Fruit fly (Drosophila melanogaster) whole organism, prepupa: ENCODE data around the gene Tre1.

Experiments used
- CG11294 ChIP-seq: fragments of 200-800 bp; sonication (Bioruptor generic); IDR thresholded peaks from 2 replicates; pipeline ENCODE4 v1.3.6; 2022; ENCODE audit warnings: missing biosample characterization, missing genetic modification characterization
- CG11762 ChIP-seq: fragments of 200-800 bp; sonication (Bioruptor generic); optimal IDR thresholded peaks from 3 replicates; lab custom pipeline; 2016; ENCODE audit warnings: missing biosample characterization, missing genetic modification characterization; ENCODE audit not compliant: insufficient read depth
- CG15336 ChIP-seq: fragments of 200-800 bp; sonication (Bioruptor generic); IDR thresholded peaks from 2 replicates; pipeline ENCODE4 v1.3.6; 2022; ENCODE audit warnings: missing biosample characterization, missing genetic modification characterization
- CG1621 ChIP-seq: fragments of 200-800 bp; sonication (Bioruptor generic); optimal IDR thresholded peaks from 3 replicates; lab custom pipeline; 2018; ENCODE audit warnings: missing biosample characterization, mild to moderate bottlenecking, missing genetic modification characterization
- CG16779 ChIP-seq: fragments of 200-800 bp; sonication (Bioruptor generic); optimal IDR thresholded peaks from 3 replicates; lab custom pipeline; 2017; ENCODE audit warnings: missing biosample characterization, mild to moderate bottlenecking, missing genetic modification characterization
- CG31627 ChIP-seq: fragments of 200-800 bp; sonication (Bioruptor generic); optimal IDR thresholded peaks from 3 replicates; lab custom pipeline; 2016; ENCODE audit warnings: missing biosample characterization, missing genetic modification characterization
- CG34406 ChIP-seq: fragments of 200-800 bp; sonication (Bioruptor generic); optimal IDR thresholded peaks from 3 replicates; lab custom pipeline; 2016; ENCODE audit warnings: missing biosample characterization, missing genetic modification characterization
- CG3919 ChIP-seq: fragments of 200-800 bp; sonication (Bioruptor generic); optimal IDR thresholded peaks from 3 replicates; lab custom pipeline; 2016; ENCODE audit warnings: missing biosample characterization, missing genetic modification characterization
- CG6163 ChIP-seq: fragments of 200-800 bp; sonication (Bioruptor generic); IDR thresholded peaks from 3 replicates; pipeline ENCODE4 v1.3.6; 2022; ENCODE audit warnings: missing biosample characterization, missing genetic modification characterization
- CG6792 ChIP-seq: fragments of 200-800 bp; sonication (Bioruptor generic); optimal IDR thresholded peaks from 3 replicates; lab custom pipeline; 2016; ENCODE audit warnings: missing biosample characterization, missing genetic modification characterization
- CG6808 ChIP-seq: fragments of 200-800 bp; sonication (Bioruptor generic); optimal IDR thresholded peaks from 3 replicates; lab custom pipeline; 2017; ENCODE audit warnings: missing biosample characterization, missing genetic modification characterization, mild to moderate bottlenecking, moderate library complexity, missing genetic modification reagents
- CG8119 ChIP-seq: fragments of 200-800 bp; sonication (Bioruptor generic); IDR thresholded peaks from 3 replicates; pipeline ENCODE4 v1.3.6; 2022; ENCODE audit warnings: missing biosample characterization, missing genetic modification characterization
- CG8319 ChIP-seq: fragments of 200-800 bp; sonication (Bioruptor generic); optimal IDR thresholded peaks from 3 replicates; lab custom pipeline; 2016; ENCODE audit warnings: missing biosample characterization, missing genetic modification characterization
- CG8632 ChIP-seq: fragments of 200-800 bp; sonication (Bioruptor generic); optimal IDR thresholded peaks from 3 replicates; lab custom pipeline; 2016; ENCODE audit warnings: missing biosample characterization, missing genetic modification characterization
- CG9139 ChIP-seq: fragments of 200-800 bp; sonication (Bioruptor generic); optimal IDR thresholded peaks from 3 replicates; lab custom pipeline; 2017; ENCODE audit warnings: missing biosample characterization, mild to moderate bottlenecking, missing genetic modification characterization
- Eip78C ChIP-seq: fragments of 200-800 bp; sonication (Bioruptor generic); peaks from one replicate; lab custom pipeline; 2016; ENCODE audit warnings: missing biosample characterization, missing genetic modification characterization
- Ets21C ChIP-seq: fragments of 200-800 bp; sonication (Bioruptor generic); optimal IDR thresholded peaks from 3 replicates; lab custom pipeline; 2016; ENCODE audit warnings: missing biosample characterization, missing genetic modification characterization
- Hr39 ChIP-seq: fragments of 200-800 bp; sonication (Bioruptor generic); optimal IDR thresholded peaks from 2 replicates; lab custom pipeline; 2016; ENCODE audit warnings: missing biosample characterization, missing genetic modification characterization
- Lpt ChIP-seq: fragments of 200-800 bp; sonication (Bioruptor generic); optimal IDR thresholded peaks from 3 replicates; lab custom pipeline; 2016; ENCODE audit warnings: missing biosample characterization, missing genetic modification characterization
- Met ChIP-seq: fragments of 200-800 bp; sonication (Bioruptor generic); optimal IDR thresholded peaks from 3 replicates; lab custom pipeline; 2016; ENCODE audit warnings: missing biosample characterization, missing genetic modification characterization
- OdsH ChIP-seq: fragments of 200-800 bp; sonication (Bioruptor generic); optimal IDR thresholded peaks from 3 replicates; lab custom pipeline; 2016; ENCODE audit warnings: missing biosample characterization, missing genetic modification characterization
- Smox ChIP-seq: fragments of 200-800 bp; sonication (Bioruptor generic); optimal IDR thresholded peaks from 3 replicates; lab custom pipeline; 2016; ENCODE audit warnings: missing biosample characterization, missing genetic modification characterization
- achi ChIP-seq: fragments of 200-800 bp; sonication (Bioruptor generic); optimal IDR thresholded peaks from 3 replicates; lab custom pipeline; 2016; ENCODE audit warnings: missing biosample characterization, missing genetic modification characterization
- acj6 ChIP-seq: fragments of 200-800 bp; sonication (Bioruptor generic); optimal IDR thresholded peaks from 3 replicates; lab custom pipeline; 2016; ENCODE audit warnings: missing biosample characterization, missing genetic modification characterization
- cyc ChIP-seq: fragments of 200-800 bp; sonication (Bioruptor generic); optimal IDR thresholded peaks from 3 replicates; lab custom pipeline; 2016; ENCODE audit warnings: missing biosample characterization, missing genetic modification characterization
- dsx ChIP-seq: fragments of 200-800 bp; optimal IDR thresholded peaks from 3 replicates; lab custom pipeline; 2019; ENCODE audit warnings: missing biosample characterization, mild to moderate bottlenecking, missing genetic modification characterization, moderate library complexity; ENCODE audit not compliant: poor library complexity, severe bottlenecking
- eg ChIP-seq: fragments of 200-800 bp; sonication (Bioruptor generic); IDR thresholded peaks from 3 replicates; pipeline ENCODE4 v1.3.6; 2022; ENCODE audit warnings: missing biosample characterization, missing genetic modification characterization
- esn ChIP-seq: fragments of 200-800 bp; sonication (Bioruptor generic); optimal IDR thresholded peaks from 2 replicates; lab custom pipeline; 2016; ENCODE audit warnings: missing biosample characterization, mild to moderate bottlenecking, missing genetic modification characterization, moderate library complexity
- fd59A ChIP-seq: fragments of 200-800 bp; sonication (Bioruptor generic); optimal IDR thresholded peaks from 2 replicates; lab custom pipeline; 2017; ENCODE audit warnings: missing biosample characterization, mild to moderate bottlenecking, missing genetic modification characterization, missing genetic modification reagents
- fd85E ChIP-seq: fragments of 200-800 bp; sonication (Bioruptor generic); optimal IDR thresholded peaks from 3 replicates; lab custom pipeline; 2016; ENCODE audit warnings: missing biosample characterization, missing genetic modification characterization
- fkh ChIP-seq: fragments of 200-800 bp; sonication (Bioruptor generic); optimal IDR thresholded peaks from 3 replicates; lab custom pipeline; 2017; ENCODE audit warnings: missing biosample characterization, mild to moderate bottlenecking, missing genetic modification characterization, moderate library complexity
- lz ChIP-seq: fragments of 200-800 bp; sonication (Bioruptor generic); optimal IDR thresholded peaks from 3 replicates; lab custom pipeline; 2016; ENCODE audit warnings: missing biosample characterization, missing genetic modification characterization
- net ChIP-seq: fragments of 200-800 bp; sonication (Bioruptor generic); optimal IDR thresholded peaks from 3 replicates; lab custom pipeline; 2016; ENCODE audit warnings: missing biosample characterization, missing genetic modification characterization
- pdm3 ChIP-seq: fragments of 200-800 bp; sonication (Bioruptor generic); optimal IDR thresholded peaks from 3 replicates; lab custom pipeline; 2016; ENCODE audit warnings: missing biosample characterization, missing genetic modification characterization
- salr ChIP-seq, 2 experiments: fragments of 200-800 bp; sonication (Bioruptor generic); optimal IDR thresholded peaks; 3 replicates each; lab custom pipeline; 2016 to 2018; ENCODE audit warnings: missing biosample characterization in 2 of 2, missing genetic modification characterization in 2 of 2, mild to moderate bottlenecking in 1 of 2
- spab ChIP-seq: fragments of 200-800 bp; sonication (Bioruptor generic); optimal IDR thresholded peaks from 2 replicates; lab custom pipeline; 2017; ENCODE audit warnings: missing biosample characterization, mild to moderate bottlenecking, missing genetic modification characterization, missing genetic modification reagents
- svp ChIP-seq: fragments of 200-800 bp; sonication (Bioruptor generic); peaks from one replicate; lab custom pipeline; 2016; ENCODE audit warnings: missing biosample characterization, missing genetic modification characterization
- topi ChIP-seq: fragments of 200-800 bp; sonication (Bioruptor generic); optimal IDR thresholded peaks from 3 replicates; lab custom pipeline; 2016; ENCODE audit warnings: missing biosample characterization, missing genetic modification characterization
- vri ChIP-seq: fragments of 200-800 bp; sonication (Bioruptor generic); optimal IDR thresholded peaks from 3 replicates; lab custom pipeline; 2016; ENCODE audit warnings: missing biosample characterization, mild to moderate bottlenecking, missing genetic modification characterization

The Tre1 gene

DNA sequence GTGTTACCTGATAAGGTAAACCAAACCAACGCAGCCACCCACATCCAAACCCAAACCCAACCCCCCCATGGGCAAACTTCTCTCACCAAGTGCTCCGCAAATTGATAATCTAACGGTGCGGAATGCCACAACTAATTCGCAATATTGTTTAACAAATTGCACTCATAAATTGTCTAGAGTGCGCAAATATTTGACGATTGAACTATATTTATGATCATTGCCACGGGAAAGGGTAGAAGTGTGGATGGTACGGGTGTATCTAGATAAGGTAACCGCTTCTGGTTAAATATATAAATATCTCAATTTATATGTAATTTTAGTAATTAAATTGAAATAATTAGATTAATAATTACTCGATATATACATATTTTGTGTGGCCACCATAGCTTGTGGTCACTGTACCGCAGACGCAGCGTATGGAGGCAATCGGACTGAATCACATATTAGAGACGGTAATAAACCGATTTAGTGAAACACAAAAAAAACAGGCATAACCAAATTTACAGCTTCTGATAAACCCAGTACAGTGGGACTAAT, 38.8 kb upstream of the Tre1 start (continued):
- peak; percentile 67 for TF ChIP-seq CG15336 (GFP tag; lab: Robert Waterston, UW)
- peak; percentile 55; the same call in 2 of the 3 replicates for TF ChIP-seq CG6163 (GFP tag; lab: Robert Waterston, UW)
- peak; percentile 32 for TF ChIP-seq OdsH
- TF ChIP-seq Lpt (GFP tag; lab: Kevin White, UChicago), result no peak
- TF ChIP-seq CG3919 (GFP tag; lab: Kevin White, UChicago), result peak; percentile 18
- TF ChIP-seq CG34406 (GFP tag; lab: Kevin White, UChicago), result peak; percentile 28
- peak; percentile 16 for TF ChIP-seq achi (GFP tag; lab: Kevin White, UChicago)
- TF ChIP-seq CG8632, result no peak
- peak; percentile 42; the same call in 1 of the 2 replicates for TF ChIP-seq CG11294 (GFP tag; lab: Robert Waterston, UW)
- no peak for TF ChIP-seq cyc
- no peak for TF ChIP-seq fkh (GFP tag; lab: Kevin White, UChicago)
- no peak for TF ChIP-seq spab (GFP tag; lab: Kevin White, UChicago)
- TF ChIP-seq topi (GFP tag; lab: Kevin White, UChicago), result peak; percentile 15
- no peak for TF ChIP-seq net (GFP tag; lab: Kevin White, UChicago)
- TF ChIP-seq Ets21C (GFP tag; lab: Kevin White, UChicago), result no peak
- TF ChIP-seq Eip78C (GFP tag; lab: Kevin White, UChicago), result peak; percentile 76
- peak in 1 of 2 experiments; percentile 14 for TF ChIP-seq salr (GFP tag; optimal IDR thresholded peaks at IDR 0.05; lab: Kevin White, UChicago)

DNA sequence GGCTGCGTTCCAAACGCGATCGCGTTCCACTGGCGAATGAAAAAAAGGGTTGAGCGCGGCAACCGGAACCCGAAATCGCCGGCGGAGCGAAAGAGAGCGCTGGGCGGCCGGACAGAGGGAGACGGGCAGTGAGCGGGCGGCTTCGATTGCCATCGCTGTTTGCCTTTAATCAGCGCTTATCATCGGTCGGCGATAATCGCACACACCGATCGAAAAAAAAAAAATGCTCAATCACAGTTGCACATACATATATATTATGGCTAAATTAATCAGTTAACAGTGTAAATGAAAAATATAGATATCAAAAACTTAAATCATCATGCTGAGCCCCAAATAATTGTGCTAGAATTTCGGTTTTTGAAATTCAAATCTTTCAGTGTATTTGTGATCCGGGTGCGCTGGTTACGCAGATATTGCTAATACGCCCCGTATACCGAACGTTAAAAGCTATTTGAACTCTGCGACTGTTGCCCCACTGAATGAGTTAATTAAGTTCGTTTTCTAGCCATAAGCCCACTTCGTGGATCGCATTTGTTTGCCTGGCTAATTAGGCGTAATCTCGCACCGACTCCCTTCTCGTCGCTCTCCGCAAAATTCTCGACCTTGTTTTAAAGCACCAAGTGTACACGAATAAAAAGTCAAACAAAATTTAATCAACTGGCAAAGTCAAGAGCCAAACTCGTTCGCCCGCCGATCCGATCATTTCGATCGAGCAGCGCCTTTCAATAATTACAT, 38.1 kb upstream of the Tre1 start, which contains the start of gene CG33080:
Gene CG33080 (minus strand): TSS at position 38 of the 735 bp plus-strand sequence.
- TF ChIP-seq CG6792 (GFP tag; lab: Kevin White, UChicago) (peak; percentile 17), dsx (GFP tag; lab: Kevin White, UChicago) (no peak), vri (peak; percentile 13), lz (GFP tag; lab: Kevin White, UChicago) (peak; percentile 0), CG6808 (GFP tag; lab: Kevin White, UChicago) (no peak), fd59A (GFP tag; lab: Kevin White, UChicago) (no peak), CG1621 (tag; lab: Kevin White, UChicago) (no peak), Met (peak; percentile 41), cyc (peak; percentile 7), Hr39 (peak; percentile 20), CG34406 (GFP tag; lab: Kevin White, UChicago) (no peak), CG9139 (GFP tag; lab: Kevin White, UChicago) (no peak), eg (GFP tag; lab: Robert Waterston, UW) (no peak), achi (GFP tag; lab: Kevin White, UChicago) (peak; percentile 15), CG16779 (tag; lab: Kevin White, UChicago) (no peak), fd85E (GFP tag; lab: Kevin White, UChicago) (no peak), CG8119 (0 out of 3 replicates have a peak, but pooled peaks have one; percentile 28), CG31627 (GFP tag; lab: Kevin White, UChicago) (peak; percentile 28), CG3919 (GFP tag; lab: Kevin White, UChicago) (no peak), Smox (GFP tag; lab: Kevin White, UChicago) (peak; percentile 38), svp (GFP tag; lab: Kevin White, UChicago) (peak; percentile 21), acj6 (GFP tag; lab: Kevin White, UChicago) (peak; percentile 0), topi (GFP tag; lab: Kevin White, UChicago) (peak; percentile 39), CG8319 (GFP tag; lab: Kevin White, UChicago) (no peak), Eip78C (GFP tag; lab: Kevin White, UChicago) (peak; percentile 31), pdm3 (GFP tag; lab: Kevin White, UChicago) (peak; percentile 26), CG11762 (GFP tag; lab: Kevin White, UChicago) (no peak), salr (GFP tag; optimal IDR thresholded peaks at IDR 0.05; lab: Kevin White, UChicago) (no peak), esn (peak; percentile 36)
